Fruit fly (Drosophila melanogaster) whole organism, embryonic: ENCODE results near the gene mask.
A peak's percentile ranks its signal among the peaks of the same experiment; 100 is the strongest.

Experiments
- CG12942 ChIP-seq: fragments of 200-800 bp; sonication (Bioruptor generic); optimal IDR thresholded peaks from 3 replicates; lab custom pipeline; 2016; ENCODE audit warnings: missing biosample characterization, missing genetic modification characterization
- CG13296 ChIP-seq: fragments of 200-800 bp; sonication (Bioruptor generic); optimal IDR thresholded peaks from 3 replicates; lab custom pipeline; 2018; ENCODE audit warnings: missing biosample characterization, mild to moderate bottlenecking, missing genetic modification characterization
- CG13624 ChIP-seq: fragments of 200-800 bp; sonication (Bioruptor generic); optimal IDR thresholded peaks from 2 replicates; lab custom pipeline; 2016; ENCODE audit warnings: missing biosample characterization, missing genetic modification characterization
- CG1602 ChIP-seq: fragments of 200-800 bp; sonication (Bioruptor generic); optimal IDR thresholded peaks from 3 replicates; lab custom pipeline; 2016; ENCODE audit warnings: missing biosample characterization, missing genetic modification characterization
- CG1603 ChIP-seq: fragments of 200-800 bp; sonication (Bioruptor generic); optimal IDR thresholded peaks from 2 replicates; lab custom pipeline; 2019; ENCODE audit warnings: missing biosample characterization, mild to moderate bottlenecking, missing genetic modification characterization, moderate library complexity
- CG16779 ChIP-seq: fragments of 200-800 bp; sonication (Bioruptor generic); IDR thresholded peaks from 2 replicates; pipeline ENCODE4 v1.3.6; 2022; ENCODE audit warnings: missing biosample characterization, missing genetic modification characterization
- CG3065 ChIP-seq: fragments of 200-800 bp; sonication (Bioruptor generic); optimal IDR thresholded peaks from 2 replicates; lab custom pipeline; 2016; ENCODE audit warnings: missing biosample characterization, missing genetic modification characterization
- CG32772 ChIP-seq: fragments of 200-800 bp; sonication (Bioruptor generic); IDR thresholded peaks from 2 replicates; pipeline ENCODE4 v1.3.6; 2022; ENCODE audit warnings: missing biosample characterization, missing genetic modification characterization
- CG34422 ChIP-seq: fragments of 200-800 bp; sonication (Bioruptor generic); IDR thresholded peaks from 3 replicates; pipeline ENCODE4 v1.3.6; 2022; ENCODE audit warnings: missing biosample characterization, missing genetic modification characterization
- CG3726 ChIP-seq: fragments of 200-800 bp; sonication (Bioruptor generic); IDR thresholded peaks from 3 replicates; pipeline ENCODE4, ENCODE4 v1.3.6; 2022; ENCODE audit warnings: missing biosample characterization, missing genetic modification characterization
- CG4282 ChIP-seq: fragments of 200-800 bp; sonication (Bioruptor generic); optimal IDR thresholded peaks from 2 replicates; lab custom pipeline; 2016; ENCODE audit warnings: missing biosample characterization, missing genetic modification characterization
- CG4424 ChIP-seq: fragments of 200-800 bp; sonication (Bioruptor generic); optimal IDR thresholded peaks from 3 replicates; lab custom pipeline; 2016; ENCODE audit warnings: missing biosample characterization, missing genetic modification characterization
- CG5245 ChIP-seq: fragments of 200-800 bp; sonication (Bioruptor generic); optimal IDR thresholded peaks from 3 replicates; lab custom pipeline; 2016; ENCODE audit warnings: missing biosample characterization, missing genetic modification characterization
- CG6175 ChIP-seq: fragments of 200-800 bp; sonication (Bioruptor generic); IDR thresholded peaks from 3 replicates; pipeline ENCODE4 v1.3.6; 2022; ENCODE audit warnings: missing biosample characterization, missing genetic modification characterization
- CG8281 ChIP-seq: fragments of 200-800 bp; sonication (Bioruptor generic); optimal IDR thresholded peaks from 2 replicates; lab custom pipeline; 2018; ENCODE audit warnings: missing biosample characterization, mild to moderate bottlenecking, missing genetic modification characterization, moderate library complexity
- D19A ChIP-seq: fragments of 200-800 bp; optimal IDR thresholded peaks from 3 replicates; lab custom pipeline; 2019; ENCODE audit warnings: missing biosample characterization, mild to moderate bottlenecking, missing genetic modification characterization, moderate library complexity
- H15 ChIP-seq: fragments of 200-800 bp; sonication (Bioruptor generic); IDR thresholded peaks from 3 replicates; pipeline ENCODE4 v1.3.6; 2022; ENCODE audit warnings: missing biosample characterization, missing genetic modification characterization
- H2.0 ChIP-seq: fragments of 200-800 bp; sonication (Bioruptor generic); IDR thresholded peaks from 2 replicates; pipeline ENCODE4 v1.3.6; 2022; ENCODE audit warnings: missing biosample characterization, missing genetic modification characterization
- HHEX ChIP-seq: fragments of 200-800 bp; sonication (Bioruptor generic); optimal IDR thresholded peaks from 3 replicates; lab custom pipeline; 2017; ENCODE audit warnings: missing biosample characterization, mild to moderate bottlenecking, missing genetic modification characterization, missing genetic modification reagents
- HLH4C ChIP-seq: fragments of 200-800 bp; sonication (Bioruptor generic); IDR thresholded peaks from 3 replicates; pipeline ENCODE4 v1.3.6; 2022; ENCODE audit warnings: missing biosample characterization, missing genetic modification characterization; ENCODE audit not compliant: partially characterized antibody
- HLHmδ ChIP-seq: fragments of 200-800 bp; sonication (Bioruptor generic); optimal IDR thresholded peaks from 2 replicates; lab custom pipeline; 2018; ENCODE audit warnings: missing biosample characterization, mild to moderate bottlenecking, missing genetic modification characterization, moderate library complexity
- Hand ChIP-seq: fragments of 200-800 bp; sonication (Bioruptor generic); optimal IDR thresholded peaks from 2 replicates; lab custom pipeline; 2017; ENCODE audit warnings: mild to moderate bottlenecking, missing biosample characterization, missing genetic modification reagents, missing genetic modification characterization
- Jarid2 ChIP-seq: fragments of 200-800 bp; sonication (Bioruptor generic); optimal IDR thresholded peaks from 3 replicates; lab custom pipeline; 2017; ENCODE audit warnings: mild to moderate bottlenecking, missing biosample characterization, missing genetic modification reagents, missing genetic modification characterization
- MBD-R2 ChIP-seq: fragments of 200-800 bp; sonication (Bioruptor generic); IDR thresholded peaks from 2 replicates; pipeline ENCODE4 v1.3.6; 2022; ENCODE audit warnings: missing biosample characterization, missing genetic modification characterization
- NFAT ChIP-seq: fragments of 200-800 bp; sonication (Bioruptor generic); IDR thresholded peaks from 2 replicates; pipeline ENCODE4 v1.3.6; 2022; ENCODE audit warnings: missing biosample characterization, missing genetic modification characterization
- Optix ChIP-seq: fragments of 200-800 bp; sonication (Bioruptor generic); IDR thresholded peaks from 3 replicates; pipeline ENCODE4 v1.3.6; 2022; ENCODE audit warnings: missing biosample characterization, missing genetic modification characterization
- PHDP ChIP-seq: fragments of 200-800 bp; sonication (Bioruptor generic); optimal IDR thresholded peaks from 3 replicates; lab custom pipeline; 2018; ENCODE audit warnings: missing biosample characterization, mild to moderate bottlenecking, missing genetic modification characterization, moderate library complexity
- Trl ChIP-seq, 3 experiments: fragments of >200 bp in 2 of 3; fragments of 200-800 bp in 1 of 3; sonication (Bioruptor generic) in 1 of 3; optimal IDR thresholded peaks; 2 replicates in 1 of 3; 3 replicates in 2 of 3; lab custom pipeline; 2016 to 2017; ENCODE audit warnings: missing biosample characterization in 1 of 3, missing genetic modification characterization in 1 of 3
- corto ChIP-seq: fragments of 200-800 bp; sonication (Bioruptor generic); optimal IDR thresholded peaks from 2 replicates; lab custom pipeline; 2016; ENCODE audit warnings: missing biosample characterization, mild to moderate bottlenecking, missing genetic modification characterization, moderate library complexity
- crol ChIP-seq: fragments of 200-800 bp; sonication (Bioruptor generic); IDR thresholded peaks from 2 replicates; pipeline ENCODE4 v1.3.6; 2022; ENCODE audit warnings: missing biosample characterization, missing genetic modification characterization
- cwo ChIP-seq: fragments of 200-800 bp; sonication (Bioruptor generic); optimal IDR thresholded peaks from 3 replicates; lab custom pipeline; 2017; ENCODE audit warnings: missing biosample characterization, missing genetic modification characterization, mild to moderate bottlenecking, moderate library complexity, missing genetic modification reagents
- dati ChIP-seq: fragments of 200-800 bp; sonication (Bioruptor generic); IDR thresholded peaks from 2 replicates; pipeline ENCODE4 v1.3.6; 2022; ENCODE audit warnings: missing biosample characterization, missing genetic modification characterization
- dmrt11E ChIP-seq: fragments of 200-800 bp; sonication (Bioruptor generic); optimal IDR thresholded peaks from 3 replicates; lab custom pipeline; 2018; ENCODE audit warnings: missing biosample characterization, mild to moderate bottlenecking, missing genetic modification characterization, moderate library complexity
- dmrt99B ChIP-seq: fragments of 200-800 bp; sonication (Bioruptor generic); optimal IDR thresholded peaks from 2 replicates; lab custom pipeline; 2018; ENCODE audit warnings: missing biosample characterization, mild to moderate bottlenecking, missing genetic modification characterization, moderate library complexity
- hth ChIP-seq: fragments of >200 bp; optimal IDR thresholded peaks from 2 replicates; lab custom pipeline; 2017; ENCODE audit warnings: inconsistent platforms
- kah ChIP-seq: fragments of 200-800 bp; sonication (Bioruptor generic); optimal IDR thresholded peaks from 2 replicates; lab custom pipeline; 2018; ENCODE audit warnings: missing biosample characterization, mild to moderate bottlenecking, missing genetic modification characterization
- knrl ChIP-seq: fragments of 200-800 bp; sonication (Bioruptor generic); IDR thresholded peaks from 3 replicates; pipeline ENCODE4 v1.3.6; 2022; ENCODE audit warnings: missing biosample characterization, missing genetic modification characterization; ENCODE audit not compliant: partially characterized antibody
- nerfin-2 ChIP-seq: fragments of 200-800 bp; sonication (Bioruptor generic); IDR thresholded peaks from 2 replicates; pipeline ENCODE4 v1.3.6; 2022; ENCODE audit warnings: missing biosample characterization, missing genetic modification characterization; ENCODE audit not compliant: partially characterized antibody
- prd ChIP-seq, 3 experiments: fragments of >200 bp in 2 of 3; fragments of 200-800 bp in 1 of 3; sonication (Bioruptor generic) in 1 of 3; optimal IDR thresholded peaks in 2 of 3; IDR thresholded peaks in 1 of 3; 2 replicates in 2 of 3; 3 replicates in 1 of 3; pipeline versions ENCODE4 v1.3.6 to Lab custom; 2017 to 2022; ENCODE audit warnings: missing biosample characterization in 1 of 3, missing genetic modification characterization in 1 of 3
- rib ChIP-seq: fragments of 200-800 bp; sonication (Bioruptor generic); IDR thresholded peaks from 2 replicates; pipeline ENCODE4 v1.3.6; 2022; ENCODE audit warnings: missing biosample characterization, missing genetic modification characterization
- schlank ChIP-seq: fragments of 200-800 bp; sonication (Bioruptor generic); optimal IDR thresholded peaks from 2 replicates; lab custom pipeline; 2018; ENCODE audit warnings: missing biosample characterization, mild to moderate bottlenecking, missing genetic modification characterization
- sens ChIP-seq: fragments of 200-800 bp; sonication (Bioruptor generic); peaks from one replicate; lab custom pipeline; 2016; ENCODE audit warnings: missing biosample characterization, missing genetic modification characterization
- sima ChIP-seq: fragments of 200-800 bp; sonication (Bioruptor generic); optimal IDR thresholded peaks from 2 replicates; lab custom pipeline; 2016; ENCODE audit warnings: missing biosample characterization, missing genetic modification characterization
- sug ChIP-seq: fragments of 200-800 bp; optimal IDR thresholded peaks from 2 replicates; lab custom pipeline; 2019; ENCODE audit warnings: missing biosample characterization, mild to moderate bottlenecking, missing genetic modification characterization, moderate library complexity
- trh ChIP-seq: fragments of 200-800 bp; sonication (Bioruptor generic); optimal IDR thresholded peaks from 2 replicates; lab custom pipeline; 2016; ENCODE audit warnings: missing biosample characterization, missing genetic modification characterization
- unpg ChIP-seq: fragments of 200-800 bp; sonication (Bioruptor generic); optimal IDR thresholded peaks from 3 replicates; lab custom pipeline; 2018; ENCODE audit warnings: missing biosample characterization, mild to moderate bottlenecking, missing genetic modification characterization, moderate library complexity
- wor ChIP-seq: fragments of 200-800 bp; sonication (Bioruptor generic); IDR thresholded peaks from 2 replicates; pipeline ENCODE4 v1.3.6; 2022; ENCODE audit warnings: missing biosample characterization, missing genetic modification characterization
- zfh1 ChIP-seq: fragments of 200-800 bp; sonication (Bioruptor generic); IDR thresholded peaks from 3 replicates; pipeline ENCODE4 v1.3.6; 2022; ENCODE audit warnings: missing biosample characterization, missing genetic modification characterization

The mask gene

dm6 chr3R:24221334-24222302 lies 8.7 kb upstream of the mask start, which contains the start of gene twin (continued):
- TF ChIP-seq prd (optimal IDR thresholded peaks at IDR 0.05; lab: Kevin White, UChicago) (no peak), prd (GFP tag; IDR thresholded peaks at IDR 0.05; lab: Robert Waterston, UW) (peak; percentile 58), nerfin-2 (GFP tag; lab: Robert Waterston, UW) (no peak), CG8281 (tag; lab: Kevin White, UChicago) (no peak), Optix (no peak), CG4282 (peak; percentile 68), Jarid2 (GFP tag; lab: Kevin White, UChicago) (no peak), CG16779 (no peak), CG3726 (GFP tag; lab: Robert Waterston, UW) (no peak), CG12942 (GFP tag; lab: Kevin White, UChicago) (peak; percentile 16), dmrt11E (tag; lab: Kevin White, UChicago) (peak; percentile 26), CG6175 (GFP tag; lab: Robert Waterston, UW) (no peak), cwo (peak; percentile 6), HLHmδ (GFP tag; lab: Kevin White, UChicago) (no peak), CG1603 (tag; lab: Kevin White, UChicago) (peak; percentile 4), wor (GFP tag; lab: Robert Waterston, UW) (no peak), hth (no peak), CG5245 (GFP tag; lab: Kevin White, UChicago) (peak; percentile 28), dati (no peak), D19A (tag; lab: Kevin White, UChicago) (peak; percentile 39), Hand (GFP tag; lab: Kevin White, UChicago) (no peak), corto (GFP tag; lab: Kevin White, UChicago) (no peak)

dm6 chr3R:24226744-24227143 lies 3.6 kb upstream of the mask start, which contains the start of the genes Spps and CG13609:
Gene Spps, minus strand, starts transcription at chr3R:24226934.
Gene CG13609, plus strand, starts transcription at chr3R:24227023.
- TF ChIP-seq zfh1 (peak; percentile 50; the same call in 1 of the 3 replicates), kah (no peak), sug (tag; lab: Kevin White, UChicago) (peak; percentile 25), sima (GFP tag; lab: Kevin White, UChicago) (no peak), CG13296 (GFP tag; lab: Kevin White, UChicago) (no peak), MBD-R2 (peak; percentile 95), H2.0 (no peak), dmrt99B (tag; lab: Kevin White, UChicago) (no peak), Trl (optimal IDR thresholded peaks at IDR 0.05; lab: Kevin White, UChicago) (no peak), Trl (GFP tag; optimal IDR thresholded peaks at IDR 0.05; lab: Kevin White, UChicago) (no peak), CG3065 (GFP tag; lab: Kevin White, UChicago) (no peak), HHEX (no peak), trh (GFP tag; lab: Kevin White, UChicago) (no peak), sens (GFP tag; lab: Kevin White, UChicago) (no peak), CG4424 (GFP tag; lab: Kevin White, UChicago) (no peak), knrl (GFP tag; lab: Robert Waterston, UW) (peak; percentile 85), unpg (GFP tag; lab: Kevin White, UChicago) (no peak), NFAT (no peak), crol (no peak), CG34422 (GFP tag; lab: Robert Waterston, UW) (peak; percentile 42; the same call in 1 of the 3 replicates), HLH4C (peak; percentile 100), CG13624 (GFP tag; lab: Kevin White, UChicago) (peak; percentile 65), rib (no peak), CG1602 (GFP tag; lab: Kevin White, UChicago) (no peak), PHDP (no peak), schlank (tag; lab: Kevin White, UChicago) (no peak), H15 (GFP tag; lab: Robert Waterston, UW) (no peak), CG32772 (GFP tag; lab: Robert Waterston, UW) (no peak)
